Fruit fly (Drosophila melanogaster): ENCODE results near the gene dop.

Gene dop

dm6 chr3L:15592536-15593260 lies 26.9 kb downstream of the dop start:
- peak; percentile 19 for TF ChIP-seq HLH106 (tag; optimal IDR thresholded peaks at IDR 0.05)
- no peak for TF ChIP-seq Hr83 (GFP tag; optimal IDR thresholded peaks at IDR 0.05; ENCODE audit: poor library complexity, severe bottlenecking)

- no peak for TF ChIP-seq Dif (GFP tag; optimal IDR thresholded peaks at IDR 0.05; ENCODE audit: partially characterized antibody)
- no peak for TF ChIP-seq Rel (GFP tag; optimal IDR thresholded peaks at IDR 0.05)
- TF ChIP-seq Rel (tag; optimal IDR thresholded peaks at IDR 0.05), result no peak
- no peak for TF ChIP-seq tai (GFP tag; optimal IDR thresholded peaks at IDR 0.05)
- no peak for TF ChIP-seq psq (GFP tag; optimal IDR thresholded peaks at IDR 0.05)
Observed at dm6 chr3L:15593399-15593798, 27.6 kb downstream of the dop start.

dm6 chr3L:15594093-15594653 lies 28.4 kb downstream of the dop start:
- no peak for TF ChIP-seq Hr78 (GFP tag; optimal IDR thresholded peaks at IDR 0.05)
- no peak for TF ChIP-seq Rel (GFP tag; optimal IDR thresholded peaks at IDR 0.05)
- peak; percentile 17 for TF ChIP-seq Rel (tag; optimal IDR thresholded peaks at IDR 0.05)
- peak; percentile 27 for TF ChIP-seq br (GFP tag; optimal IDR thresholded peaks at IDR 0.05)
- no peak for TF ChIP-seq psq (GFP tag; optimal IDR thresholded peaks at IDR 0.05)

- TF ChIP-seq sv (GFP tag; optimal IDR thresholded peaks at IDR 0.05), result no peak
- no peak for TF ChIP-seq GATAd (GFP tag; optimal IDR thresholded peaks at IDR 0.05)
- no peak for TF ChIP-seq sage (GFP tag; optimal IDR thresholded peaks at IDR 0.05)
- no peak for TF ChIP-seq Mio (GFP tag; optimal IDR thresholded peaks at IDR 0.05)
- TF ChIP-seq Rel (GFP tag; optimal IDR thresholded peaks at IDR 0.05), result no peak
- TF ChIP-seq Rel (tag; optimal IDR thresholded peaks at IDR 0.05), result no peak
- no peak for TF ChIP-seq HLH106 (tag; optimal IDR thresholded peaks at IDR 0.05)
- TF ChIP-seq CG32264 (GFP tag; optimal IDR thresholded peaks at IDR 0.05), result no peak
- TF ChIP-seq psq (GFP tag; optimal IDR thresholded peaks at IDR 0.05), result no peak
- TF ChIP-seq foxo (GFP tag; optimal IDR thresholded peaks at IDR 0.05), result no peak
- TF ChIP-seq Abd-B (GFP tag; optimal IDR thresholded peaks at IDR 0.05), result no peak
- no peak for TF ChIP-seq dsf (GFP tag; optimal IDR thresholded peaks at IDR 0.05; ENCODE audit: borderline replicate concordance)
- TF ChIP-seq woc (GFP tag; optimal IDR thresholded peaks at IDR 0.05), result no peak
- no peak for TF ChIP-seq jim (GFP tag; optimal IDR thresholded peaks at IDR 0.05)
- no peak for TF ChIP-seq Myc (optimal IDR thresholded peaks at IDR 0.05)
- no peak for TF ChIP-seq rgr (GFP tag; optimal IDR thresholded peaks at IDR 0.05)
- TF ChIP-seq lola (GFP tag; optimal IDR thresholded peaks at IDR 0.05), result no peak
- no peak for TF ChIP-seq usp (GFP tag; optimal IDR thresholded peaks at IDR 0.05)
- no peak for TF ChIP-seq brk (GFP tag; optimal IDR thresholded peaks at IDR 0.05)
- TF ChIP-seq Jra (GFP tag; optimal IDR thresholded peaks at IDR 0.05), result no peak
- no peak for TF ChIP-seq dl (GFP tag; optimal IDR thresholded peaks at IDR 0.05; ENCODE audit: insufficient read depth in 1 of 2, partially characterized antibody in 2 of 2)
Observed at dm6 chr3L:15595175-15595724, 29.4 kb downstream of the dop start.

- no peak for TF ChIP-seq HLH106 (tag; optimal IDR thresholded peaks at IDR 0.05)
- TF ChIP-seq Dif (GFP tag; optimal IDR thresholded peaks at IDR 0.05; ENCODE audit: partially characterized antibody), result no peak
- no peak for TF ChIP-seq GATAd (GFP tag; optimal IDR thresholded peaks at IDR 0.05)
- no peak for TF ChIP-seq Hr78 (GFP tag; optimal IDR thresholded peaks at IDR 0.05)
- TF ChIP-seq dmrt93B (GFP tag; optimal IDR thresholded peaks at IDR 0.05), result no peak
- TF ChIP-seq Jra (GFP tag; optimal IDR thresholded peaks at IDR 0.05), result no peak
Observed at dm6 chr3L:15595980-15596379, 30.2 kb downstream of the dop start.

dm6 chr3L:15597037-15597785 lies 31.4 kb downstream of the dop start:
- no peak for TF ChIP-seq brk (GFP tag; optimal IDR thresholded peaks at IDR 0.05)
- no peak for TF ChIP-seq Rel (GFP tag; optimal IDR thresholded peaks at IDR 0.05)
- TF ChIP-seq Rel (tag; optimal IDR thresholded peaks at IDR 0.05), result peak; percentile 63
- peak; percentile 17 for TF ChIP-seq rgr (GFP tag; optimal IDR thresholded peaks at IDR 0.05)
- TF ChIP-seq Sp1 (GFP tag; optimal IDR thresholded peaks at IDR 0.05), result peak; percentile 17
- TF ChIP-seq h (GFP tag; optimal IDR thresholded peaks at IDR 0.05), result peak; percentile 12
- TF ChIP-seq dmrt93B (GFP tag; optimal IDR thresholded peaks at IDR 0.05), result no peak
